Fruit fly (Drosophila melanogaster) Kc167 (cell line): ENCODE data around the gene okr.

ENCODE experiments used
- Myc ChIP-seq: fragments of >200 bp; optimal IDR thresholded peaks from 2 replicates; lab custom pipeline; 2017; ENCODE audit warnings: missing external identifiers
- Sin3A ChIP-seq: fragments of >200 bp; optimal IDR thresholded peaks from 2 replicates; lab custom pipeline; 2018; ENCODE audit warnings: missing external identifiers
- h ChIP-seq: fragments of >200 bp; optimal IDR thresholded peaks from 3 replicates; lab custom pipeline; 2018; ENCODE audit warnings: missing external identifiers
- insv ChIP-seq: fragments of >200 bp; optimal IDR thresholded peaks from 3 replicates; lab custom pipeline; 2018; ENCODE audit warnings: missing external identifiers
- psq ChIP-seq: fragments of >200 bp; optimal IDR thresholded peaks from 2 replicates; lab custom pipeline; 2017; ENCODE audit warnings: missing external identifiers
- ttk ChIP-seq: sonication (Bioruptor generic); optimal IDR thresholded peaks from 2 replicates; lab custom pipeline; 2017; ENCODE audit warnings: missing external identifiers

okr gene

dm6 chr2L:2944509-2944908 lies 48.0 kb downstream of the okr start:
- TF ChIP-seq Sin3A (lab: Kevin White, UChicago) = no peak
- no peak for TF ChIP-seq ttk (lab: Kevin White, UChicago)
- no peak for TF ChIP-seq psq (lab: Kevin White, UChicago)

- TF ChIP-seq ttk (lab: Kevin White, UChicago) = no peak
- no peak for TF ChIP-seq Myc (lab: Kevin White, UChicago)
- TF ChIP-seq Sin3A (lab: Kevin White, UChicago) = no peak
- no peak for TF ChIP-seq insv (lab: Kevin White, UChicago)
- no peak for TF ChIP-seq h (lab: Kevin White, UChicago)
- no peak for TF ChIP-seq psq (lab: Kevin White, UChicago)
Observed at dm6 chr2L:2942639-2943038, 49.9 kb downstream of the okr start.

dm6 chr2L:2941353-2941752 lies 51.2 kb downstream of the okr start:
- TF ChIP-seq psq (lab: Kevin White, UChicago) (no peak), Myc (lab: Kevin White, UChicago) (no peak), h (lab: Kevin White, UChicago) (no peak), insv (lab: Kevin White, UChicago) (no peak), ttk (lab: Kevin White, UChicago) (no peak), Sin3A (lab: Kevin White, UChicago) (no peak)

- TF ChIP-seq ttk (lab: Kevin White, UChicago) = no peak
- TF ChIP-seq Myc (lab: Kevin White, UChicago) = no peak
Observed at dm6 chr2L:2939698-2940097, 52.9 kb downstream of the okr start.
